Fruit fly (Drosophila melanogaster) whole organism, wandering third instar larva: Measurements from ENCODE around the gene CG11403.

Experiments
- Abd-B ChIP-seq: fragments of >200 bp; optimal IDR thresholded peaks from 2 replicates; lab custom pipeline; 2017; ENCODE audit warnings: missing biosample characterization, missing genetic modification characterization
- CG32264 ChIP-seq: fragments of 200-800 bp; sonication (Bioruptor generic); optimal IDR thresholded peaks from 2 replicates; lab custom pipeline; 2016; ENCODE audit warnings: missing biosample characterization, missing genetic modification characterization
- CrebA ChIP-seq: fragments of 200-800 bp; sonication (Bioruptor generic); optimal IDR thresholded peaks from 2 replicates; lab custom pipeline; 2016; ENCODE audit warnings: missing biosample characterization, mild to moderate bottlenecking, missing genetic modification characterization, borderline replicate concordance
- br ChIP-seq: fragments of 200-800 bp; sonication (Bioruptor generic); optimal IDR thresholded peaks from 2 replicates; lab custom pipeline; 2016; ENCODE audit warnings: missing biosample characterization, missing genetic modification characterization
- foxo ChIP-seq, 2 experiments: fragments of 200-800 bp; sonication (Bioruptor generic); optimal IDR thresholded peaks; 2 replicates in 1 of 2; 3 replicates in 1 of 2; lab custom pipeline; 2016 to 2017; ENCODE audit warnings: missing biosample characterization in 2 of 2, missing genetic modification characterization in 2 of 2
- fru ChIP-seq: fragments of 200-800 bp; sonication (Bioruptor generic); optimal IDR thresholded peaks from 3 replicates; lab custom pipeline; 2016; ENCODE audit warnings: missing biosample characterization, mild to moderate bottlenecking, missing genetic modification characterization
- h ChIP-seq: fragments of 200-800 bp; sonication (Bioruptor generic); optimal IDR thresholded peaks from 3 replicates; lab custom pipeline; 2016; ENCODE audit warnings: missing biosample characterization, mild to moderate bottlenecking, missing genetic modification characterization
- psq ChIP-seq: fragments of 200-800 bp; sonication (Bioruptor generic); optimal IDR thresholded peaks from 3 replicates; lab custom pipeline; 2017; ENCODE audit warnings: missing biosample characterization, mild to moderate bottlenecking, missing genetic modification characterization, moderate library complexity

dm6 chrX:1256131-1256530 lies 16.4 kb upstream of the CG11403 start:
- TF ChIP-seq Abd-B (GFP tag; lab: Kevin White, UChicago) (no peak), fru (GFP tag; lab: Kevin White, UChicago) (no peak), CG32264 (GFP tag; lab: Kevin White, UChicago) (no peak), psq (GFP tag; lab: Kevin White, UChicago) (no peak), h (no peak), CrebA (no peak), br (GFP tag; lab: Kevin White, UChicago) (no peak), foxo (GFP tag; optimal IDR thresholded peaks at IDR 0.05; lab: Kevin White, UChicago) (no peak)
